Worm (Caenorhabditis elegans) whole organism, early embryonic: Measurements from ENCODE around the gene knl-1.

Source experiments
- B0310.2 ChIP-seq: sonication (generic microtip); optimal IDR thresholded peaks from 2 replicates; lab custom pipeline; 2016; ENCODE audit warnings: mild to moderate bottlenecking, missing genetic modification characterization, missing compliant biosample characterization
- F13C5.2 ChIP-seq: sonication (generic microtip); optimal IDR thresholded peaks from 2 replicates; lab custom pipeline; 2017; ENCODE audit warnings: mild to moderate bottlenecking, missing genetic modification characterization, inconsistent platforms, missing compliant biosample characterization
- aly-1 ChIP-seq: sonication (generic microtip); optimal IDR thresholded peaks from 2 replicates; lab custom pipeline; 2016; ENCODE audit warnings: missing genetic modification characterization, missing compliant biosample characterization
- ama-1 ChIP-seq: fragments of 150-350 bp; optimal IDR thresholded peaks from 2 replicates; lab custom pipeline; 2014
- ceh-13 ChIP-seq: fragments of 200-800 bp; sonication (Bioruptor generic); optimal IDR thresholded peaks from 2 replicates; lab custom pipeline; 2018; ENCODE audit warnings: mild to moderate bottlenecking, missing genetic modification characterization, missing compliant biosample characterization
- ceh-36 ChIP-seq: sonication (generic microtip); optimal IDR thresholded peaks from 2 replicates; lab custom pipeline; 2016; ENCODE audit warnings: missing genetic modification characterization, inconsistent platforms, missing compliant biosample characterization
- ets-7 ChIP-seq: sonication (generic microtip); optimal IDR thresholded peaks from 2 replicates; lab custom pipeline; 2016; ENCODE audit warnings: missing genotype, missing genetic modification characterization, missing compliant biosample characterization
- flt-1 ChIP-seq: fragments of 200-800 bp; sonication (Bioruptor generic); IDR thresholded peaks from 2 replicates; pipeline ENCODE4 v1.3.6; 2022; ENCODE audit warnings: missing genetic modification characterization, missing compliant biosample characterization
- hmbx-1 ChIP-seq: sonication (generic microtip); optimal IDR thresholded peaks from 2 replicates; lab custom pipeline; 2016; ENCODE audit warnings: mild to moderate bottlenecking, missing genetic modification characterization, missing compliant biosample characterization
- hmg-4 ChIP-seq: fragments of 200-800 bp; sonication (Bioruptor generic); optimal IDR thresholded peaks from 2 replicates; lab custom pipeline; 2018; ENCODE audit warnings: mild to moderate bottlenecking, missing genetic modification characterization, missing compliant biosample characterization
- hnd-1 ChIP-seq: sonication (generic microtip); optimal IDR thresholded peaks from 2 replicates; lab custom pipeline; 2016; ENCODE audit warnings: missing genetic modification characterization, missing compliant biosample characterization
- pes-1 ChIP-seq: fragments of 200-800 bp; sonication (Bioruptor generic); IDR thresholded peaks from 2 replicates; pipeline ENCODE4 v1.3.6; 2022; ENCODE audit warnings: missing genetic modification reagents, missing genetic modification characterization, missing compliant biosample characterization
- scrt-1 ChIP-seq: fragments of 200-800 bp; sonication (Bioruptor generic); IDR thresholded peaks from 2 replicates; pipeline ENCODE4 v1.3.6; 2022; ENCODE audit warnings: missing genetic modification characterization, missing compliant biosample characterization
- sea-1 ChIP-seq: fragments of 200-800 bp; sonication (Bioruptor generic); conservative IDR thresholded peaks from 2 replicates; pipeline ENCODE4 v1.3.6; 2022; ENCODE audit warnings: missing genetic modification characterization, missing compliant biosample characterization
- tbx-11 ChIP-seq: fragments of 200-800 bp; sonication (Bioruptor generic); IDR thresholded peaks from 2 replicates; pipeline ENCODE4 v1.3.6; 2022; ENCODE audit warnings: missing genetic modification characterization, missing compliant biosample characterization
- tbx-37 ChIP-seq: fragments of 200-800 bp; sonication (Bioruptor generic); conservative IDR thresholded peaks from 2 replicates; pipeline ENCODE4 v1.3.6; 2022; ENCODE audit warnings: missing genetic modification reagents, missing genetic modification characterization, missing compliant biosample characterization
- tra-4 ChIP-seq: sonication (generic microtip); optimal IDR thresholded peaks from 2 replicates; lab custom pipeline; 2017; ENCODE audit warnings: missing genetic modification characterization, missing compliant biosample characterization

Gene knl-1

DNA sequence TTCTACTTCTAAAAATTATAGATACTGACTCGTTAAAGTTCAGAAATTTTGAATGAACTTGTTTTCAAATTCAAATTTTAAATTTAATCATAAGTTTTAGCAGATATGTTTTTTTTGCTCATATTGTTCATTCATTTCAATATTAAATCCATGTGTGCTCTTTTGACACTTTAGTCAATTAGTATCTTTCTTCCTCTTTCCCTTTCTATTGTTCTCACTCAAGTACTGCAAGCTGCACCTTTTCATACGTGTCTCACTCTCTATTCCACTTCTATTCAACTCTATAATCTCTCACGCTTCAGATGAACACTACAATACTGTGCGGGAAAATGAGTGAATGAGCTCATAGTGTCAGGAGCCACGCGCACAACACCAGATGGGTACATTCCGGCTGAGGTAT is 32.5 kb upstream of the knl-1 start, which contains the start of gene C30A5.16:
C30A5.16 (plus strand) TSS at position 301 of the 400 bp plus-strand sequence.
- TF ChIP-seq aly-1 (tag; lab: Kevin White, UChicago) (no peak), ceh-13 (GFP tag; lab: Kevin White, UChicago) (no peak), ets-7 (no peak), hmg-4 (GFP tag; lab: Kevin White, UChicago) (no peak), tbx-37 (no peak), B0310.2 (tag; lab: Kevin White, UChicago) (no peak)

DNA sequence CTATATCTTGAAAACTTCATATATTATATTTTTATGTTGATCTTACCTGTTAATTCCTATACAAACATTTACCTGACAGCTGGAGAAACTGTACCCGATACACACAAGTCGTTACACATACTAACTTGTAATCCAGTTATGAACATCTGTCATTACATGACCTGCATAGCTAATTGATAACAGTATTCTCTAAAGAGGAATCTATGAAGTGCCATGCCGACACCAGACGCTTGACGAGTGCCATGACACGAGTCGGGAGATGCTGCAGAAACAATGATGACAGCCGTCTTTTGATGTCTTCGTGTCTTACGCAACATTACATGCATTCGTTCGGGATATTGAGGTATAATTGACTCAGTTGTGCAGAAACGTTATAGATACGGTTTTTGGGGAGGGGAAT is 30.4 kb upstream of the knl-1 start:
- TF ChIP-seq ceh-13 (GFP tag; lab: Kevin White, UChicago): no peak
- TF ChIP-seq scrt-1: no peak
- TF ChIP-seq tra-4: no peak
- no peak for TF ChIP-seq B0310.2 (tag; lab: Kevin White, UChicago)
- TF ChIP-seq hmg-4 (GFP tag; lab: Kevin White, UChicago): no peak
- no peak for TF ChIP-seq pes-1
- TF ChIP-seq ceh-36: no peak
- TF ChIP-seq F13C5.2 (tag; lab: Kevin White, UChicago): no peak
- no peak for TF ChIP-seq sea-1 (GFP tag; lab: Robert Waterston, UW)
- no peak for TF ChIP-seq hnd-1
- TF ChIP-seq tbx-11 (GFP tag; lab: Robert Waterston, UW): no peak
- no peak for TF ChIP-seq ama-1 (lab: Kevin White, UChicago)

DNA sequence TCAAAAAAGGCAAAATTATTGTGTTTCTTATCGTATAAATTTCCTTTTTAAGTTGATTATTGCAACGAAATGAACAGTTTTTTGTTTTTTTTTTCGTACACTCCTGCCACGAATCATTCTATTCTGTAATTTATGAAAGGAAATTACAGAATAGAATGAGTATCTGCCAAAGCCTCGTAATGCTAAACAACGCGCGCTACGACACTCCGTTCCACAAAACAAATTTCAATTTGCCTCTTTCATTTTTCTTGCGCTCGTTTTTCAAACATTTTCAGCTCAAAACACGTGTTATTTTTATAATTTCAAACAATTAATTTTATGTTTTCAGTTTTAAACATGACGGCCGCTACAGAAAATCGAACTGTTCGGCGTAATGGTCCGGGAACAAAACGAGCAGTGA is 25.7 kb upstream of the knl-1 start, which contains the start of gene mob-4:
mob-4 (plus strand) TSS at position 329 of the 400 bp plus-strand sequence.
- TF ChIP-seq hnd-1 (no peak), ceh-36 (no peak), flt-1 (GFP tag; lab: Robert Waterston, UW) (no peak), pes-1 (no peak), tbx-37 (no peak), B0310.2 (tag; lab: Kevin White, UChicago) (no peak), aly-1 (tag; lab: Kevin White, UChicago) (no peak), hmg-4 (GFP tag; lab: Kevin White, UChicago) (no peak), tra-4 (no peak), F13C5.2 (tag; lab: Kevin White, UChicago) (no peak), ceh-13 (GFP tag; lab: Kevin White, UChicago) (no peak), sea-1 (GFP tag; lab: Robert Waterston, UW) (no peak), ama-1 (lab: Kevin White, UChicago) (no peak), scrt-1 (no peak), ets-7 (no peak), hmbx-1 (no peak), tbx-11 (GFP tag; lab: Robert Waterston, UW) (no peak)

DNA sequence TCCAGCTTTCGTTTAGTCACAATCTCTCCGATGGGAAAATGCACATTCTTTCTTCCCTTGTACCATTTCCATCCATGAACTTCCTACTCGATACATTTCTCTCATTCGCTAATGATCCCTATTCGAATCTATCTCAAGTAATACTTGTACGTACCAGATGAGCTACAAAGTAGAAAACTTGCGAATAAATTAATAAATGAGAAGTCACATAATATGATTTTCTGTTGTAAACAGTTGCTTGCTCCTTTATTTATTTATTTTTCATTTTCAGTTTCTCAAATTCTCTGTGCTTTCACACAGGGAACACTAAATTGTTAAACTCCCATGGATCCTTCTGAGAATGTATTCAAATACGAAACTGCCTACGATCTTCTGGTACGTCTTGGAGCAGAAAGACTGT is 24.3 kb upstream of the knl-1 start, which contains the start of gene rfs-1:
rfs-1 (plus strand) TSS at position 301 of the 400 bp plus-strand sequence.
- TF ChIP-seq scrt-1 (no peak), ama-1 (lab: Kevin White, UChicago) (no peak), hmg-4 (GFP tag; lab: Kevin White, UChicago) (no peak), ceh-36 (no peak), tra-4 (no peak), aly-1 (tag; lab: Kevin White, UChicago) (no peak), tbx-37 (no peak), tbx-11 (GFP tag; lab: Robert Waterston, UW) (no peak), hnd-1 (no peak), flt-1 (GFP tag; lab: Robert Waterston, UW) (no peak), F13C5.2 (tag; lab: Kevin White, UChicago) (no peak), B0310.2 (tag; lab: Kevin White, UChicago) (no peak), sea-1 (GFP tag; lab: Robert Waterston, UW) (no peak), hmbx-1 (no peak), pes-1 (no peak)

DNA sequence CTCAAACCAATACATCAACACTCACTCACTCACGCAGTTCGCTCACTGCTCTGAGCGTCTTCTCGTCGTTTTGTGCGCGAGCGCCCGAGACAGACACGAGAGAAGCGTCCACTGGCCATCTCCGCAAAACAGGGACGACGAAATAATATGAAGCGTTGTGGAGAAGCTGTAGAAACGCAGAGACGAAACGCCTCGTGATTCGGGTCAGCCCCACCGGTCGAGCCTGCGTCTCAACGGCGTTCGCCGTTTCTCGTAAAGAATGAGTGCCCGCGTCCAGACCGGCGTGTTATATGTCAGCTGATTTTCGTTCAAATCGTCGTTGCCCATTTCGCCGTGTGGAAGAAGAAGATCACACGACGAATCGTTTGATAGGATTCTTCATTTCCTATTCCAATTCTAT is 22.9 kb upstream of the knl-1 start, which contains the start of gene fbxl-1:
fbxl-1 (plus strand) TSS at position 320 of the 400 bp plus-strand sequence.
- TF ChIP-seq aly-1 (tag; lab: Kevin White, UChicago) (no peak), scrt-1 (no peak), tbx-11 (GFP tag; lab: Robert Waterston, UW) (no peak), F13C5.2 (tag; lab: Kevin White, UChicago) (peak; percentile 10)

DNA sequence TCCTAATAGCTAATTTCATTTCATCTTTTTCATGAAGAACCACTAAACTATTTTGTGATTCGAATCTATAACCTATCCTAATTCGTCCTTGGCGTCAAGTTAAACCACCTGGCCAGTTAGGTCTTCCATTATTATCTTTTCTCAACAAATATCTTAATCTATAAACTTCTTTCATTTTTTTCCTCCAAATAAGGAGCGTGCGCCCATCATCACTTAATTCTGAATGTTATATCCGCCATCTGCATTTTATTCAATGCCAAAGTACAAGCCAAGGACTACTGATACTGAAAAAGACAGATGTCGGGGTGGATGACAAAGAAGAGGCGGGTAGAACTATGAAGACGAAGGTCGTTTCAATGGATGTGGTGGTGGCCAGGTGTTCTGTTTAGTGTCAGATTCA is 21.5 kb upstream of the knl-1 start:
- TF ChIP-seq flt-1 (GFP tag; lab: Robert Waterston, UW): no peak
- no peak for TF ChIP-seq hmg-4 (GFP tag; lab: Kevin White, UChicago)
- no peak for TF ChIP-seq ceh-13 (GFP tag; lab: Kevin White, UChicago)
- no peak for TF ChIP-seq hmbx-1
- TF ChIP-seq sea-1 (GFP tag; lab: Robert Waterston, UW): no peak
- no peak for TF ChIP-seq scrt-1
- no peak for TF ChIP-seq aly-1 (tag; lab: Kevin White, UChicago)
- no peak for TF ChIP-seq ets-7
- no peak for TF ChIP-seq hnd-1
- TF ChIP-seq pes-1: no peak
- TF ChIP-seq tbx-11 (GFP tag; lab: Robert Waterston, UW): no peak
- no peak for TF ChIP-seq tra-4
- no peak for TF ChIP-seq tbx-37

DNA sequence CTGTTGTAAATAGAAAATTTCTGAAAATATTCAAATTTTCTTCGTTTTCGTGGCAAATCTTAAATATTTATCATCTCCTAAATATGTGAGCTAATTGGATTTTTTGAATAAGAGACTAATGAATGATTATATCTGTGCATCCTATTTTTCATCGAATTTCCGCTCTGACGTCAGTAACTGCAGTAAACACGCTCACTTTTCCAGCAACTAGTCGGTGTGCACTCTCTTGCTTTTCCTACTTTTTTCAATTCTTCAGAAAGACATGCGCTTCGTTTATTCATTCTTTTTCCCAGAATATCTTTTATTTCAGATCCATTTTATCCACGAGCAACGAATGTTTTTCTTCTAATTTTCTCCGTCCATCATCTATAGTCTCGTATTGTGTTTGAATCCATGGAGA is 21.0 kb upstream of the knl-1 start:
- TF ChIP-seq ets-7: no peak
- no peak for TF ChIP-seq ama-1 (lab: Kevin White, UChicago)
- TF ChIP-seq tbx-11 (GFP tag; lab: Robert Waterston, UW): no peak
- no peak for TF ChIP-seq F13C5.2 (tag; lab: Kevin White, UChicago)
- TF ChIP-seq ceh-36: no peak
- no peak for TF ChIP-seq hmg-4 (GFP tag; lab: Kevin White, UChicago)
- no peak for TF ChIP-seq ceh-13 (GFP tag; lab: Kevin White, UChicago)
- no peak for TF ChIP-seq aly-1 (tag; lab: Kevin White, UChicago)
- no peak for TF ChIP-seq tra-4
- TF ChIP-seq hmbx-1: no peak
- no peak for TF ChIP-seq flt-1 (GFP tag; lab: Robert Waterston, UW)
- no peak for TF ChIP-seq B0310.2 (tag; lab: Kevin White, UChicago)
- TF ChIP-seq scrt-1: no peak
- TF ChIP-seq sea-1 (GFP tag; lab: Robert Waterston, UW): no peak
- TF ChIP-seq tbx-37: no peak
- TF ChIP-seq pes-1: no peak
- no peak for TF ChIP-seq hnd-1

DNA sequence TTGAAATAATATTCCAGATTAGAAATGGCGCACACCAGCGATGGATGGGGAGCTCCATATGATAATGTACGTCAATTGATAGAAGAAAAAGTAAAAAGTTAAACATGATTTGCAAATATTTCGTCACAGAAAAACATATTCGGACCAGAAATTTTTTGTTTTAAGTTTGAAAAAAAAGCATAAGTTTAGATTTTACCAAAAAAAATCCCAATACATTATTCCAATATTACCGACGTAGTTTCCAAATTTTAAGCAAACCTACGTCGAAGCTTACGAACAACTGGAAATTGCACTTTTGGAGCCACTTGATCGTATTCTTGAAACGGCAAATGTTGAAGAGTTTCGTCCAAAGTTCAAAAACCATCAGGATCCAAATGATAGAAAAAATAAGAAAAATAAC is 17.8 kb upstream of the knl-1 start, which contains the start of gene henn-1:
henn-1 (plus strand) TSS at position 18 of the 400 bp plus-strand sequence.
- TF ChIP-seq ceh-13 (GFP tag; lab: Kevin White, UChicago) (no peak), tra-4 (no peak), B0310.2 (tag; lab: Kevin White, UChicago) (no peak), hnd-1 (no peak), scrt-1 (no peak), aly-1 (tag; lab: Kevin White, UChicago) (no peak), ceh-36 (no peak), pes-1 (no peak), tbx-11 (GFP tag; lab: Robert Waterston, UW) (no peak), hmbx-1 (no peak), hmg-4 (GFP tag; lab: Kevin White, UChicago) (no peak)
